Fruit fly (Drosophila melanogaster): ENCODE data around the gene CG17751.

The CG17751 gene

dm6 chr3R:19622005-19622404 lies 15.0 kb downstream of the CG17751 start (continued):
- TF ChIP-seq CG10543 (GFP tag; optimal IDR thresholded peaks at IDR 0.05) (peak; percentile 56), H15 (GFP tag; IDR thresholded peaks at IDR 0.05) (no peak), Nf-YC (tag; optimal IDR thresholded peaks at IDR 0.05) (no peak), seq (GFP tag; IDR thresholded peaks at IDR 0.05) (no peak), CG43689 (GFP tag; IDR thresholded peaks at IDR 0.05) (no peak), CG18599 (GFP tag; optimal IDR thresholded peaks at IDR 0.05) (peak; percentile 70), CG11093 (GFP tag; IDR thresholded peaks at IDR 0.05) (no peak), Antp (GFP tag; optimal IDR thresholded peaks at IDR 0.05) (no peak), phol (tag; optimal IDR thresholded peaks at IDR 0.05) (no peak), CG12071 (GFP tag; optimal IDR thresholded peaks at IDR 0.05) (peak; percentile 20), slou (GFP tag; optimal IDR thresholded peaks at IDR 0.05) (no peak), dati (GFP tag; IDR thresholded peaks at IDR 0.05) (no peak), gcm (GFP tag; optimal IDR thresholded peaks at IDR 0.05) (no peak), CG31224 (GFP tag; IDR thresholded peaks at IDR 0.05) (no peak), CG11696 (GFP tag; IDR thresholded peaks at IDR 0.05) (no peak), NfI (GFP tag; optimal IDR thresholded peaks at IDR 0.05) (peak; percentile 16), gro (GFP tag; optimal IDR thresholded peaks at IDR 0.05) (peak; percentile 85), CG1792 (GFP tag; optimal IDR thresholded peaks at IDR 0.05) (no peak), GATAe (GFP tag; conservative IDR thresholded peaks at IDR 0.05) (peak; percentile 77; the same call in 1 of the 2 replicates), vnd (GFP tag; IDR thresholded peaks at IDR 0.05; ENCODE audit: partially characterized antibody) (peak; percentile 38; the same call in 1 of the 3 replicates), Pdp1 (GFP tag; optimal IDR thresholded peaks at IDR 0.05) (peak in 1 of 2 experiments; percentile 38), Hmr (GFP tag; optimal IDR thresholded peaks at IDR 0.05) (peak; percentile 24), Myb (GFP tag; optimal IDR thresholded peaks at IDR 0.05) (no peak), disco-r (GFP tag; optimal IDR thresholded peaks at IDR 0.05) (no peak), unpg (GFP tag; optimal IDR thresholded peaks at IDR 0.05) (peak; percentile 10), Poxn (GFP tag; IDR thresholded peaks at IDR 0.05) (no peak), D (optimal IDR thresholded peaks at IDR 0.05) (no peak), D (GFP tag; optimal IDR thresholded peaks at IDR 0.05) (no peak), nom (GFP tag; optimal IDR thresholded peaks at IDR 0.05) (no peak), Dip2 (GFP tag; IDR thresholded peaks at IDR 0.05) (no peak), CG7928 (GFP tag; optimal IDR thresholded peaks at IDR 0.05) (no peak), CG14441 (GFP tag; IDR thresholded peaks at IDR 0.05) (no peak), lab (GFP tag; optimal IDR thresholded peaks at IDR 0.05) (peak; percentile 39), fd3F (GFP tag; optimal IDR thresholded peaks at IDR 0.05) (no peak), CG17328 (GFP tag; IDR thresholded peaks at IDR 0.05) (no peak), pzg (GFP tag; optimal IDR thresholded peaks at IDR 0.05) (no peak), caup (GFP tag; optimal IDR thresholded peaks at IDR 0.05; ENCODE audit: severe bottlenecking) (peak; percentile 4), HLHmδ (GFP tag; optimal IDR thresholded peaks at IDR 0.05) (no peak), zfh1 (GFP tag; IDR thresholded peaks at IDR 0.05) (no peak), bab2 (GFP tag; optimal IDR thresholded peaks at IDR 0.05) (no peak), CG8290 (GFP tag; optimal IDR thresholded peaks at IDR 0.05) (no peak), CG8290 (tag; optimal IDR thresholded peaks at IDR 0.05) (peak in 1 of 2 experiments; percentile 40), al (GFP tag; IDR thresholded peaks at IDR 0.05) (no peak), CG15479 (GFP tag; optimal IDR thresholded peaks at IDR 0.05) (no peak), Six4 (GFP tag; optimal IDR thresholded peaks at IDR 0.05) (no peak), CG11398 (GFP tag; optimal IDR thresholded peaks at IDR 0.05) (no peak), CG10959 (GFP tag; IDR thresholded peaks at IDR 0.05) (no peak), CG42726 (GFP tag; IDR thresholded peaks at IDR 0.05; ENCODE audit: partially characterized antibody) (no peak), Dek (tag; optimal IDR thresholded peaks at IDR 0.05) (no peak), chinmo (GFP tag; IDR thresholded peaks at IDR 0.05; ENCODE audit: partially characterized antibody) (0 out of 4 replicates have a peak, but pooled peaks have one; percentile 39), pb (GFP tag; optimal IDR thresholded peaks at IDR 0.05) (no peak), CG4360 (GFP tag; IDR thresholded peaks at IDR 0.05) (no peak)
